Worm (Caenorhabditis elegans): Measurements from ENCODE around the gene srj-49.

Gene srj-49

ce11 chrV:2859738-2860137 is 11.6 kb upstream of the srj-49 start, which contains the start of gene srj-54:
Gene srj-54 (minus strand): TSS chrV:2859838.
- TF ChIP-seq B0310.2 (tag; optimal IDR thresholded peaks at IDR 0.05): no peak
- TF ChIP-seq sea-1 (GFP tag; conservative IDR thresholded peaks at IDR 0.05): no peak
- no peak for TF ChIP-seq tra-4 (tag; optimal IDR thresholded peaks at IDR 0.05)
- TF ChIP-seq scrt-1 (GFP tag; IDR thresholded peaks at IDR 0.05): no peak
- TF ChIP-seq ets-7 (tag; optimal IDR thresholded peaks at IDR 0.05): no peak
- no peak for TF ChIP-seq hmg-4 (GFP tag; optimal IDR thresholded peaks at IDR 0.05)
- TF ChIP-seq tbx-11 (GFP tag; IDR thresholded peaks at IDR 0.05): no peak
- no peak for TF ChIP-seq ceh-13 (GFP tag; optimal IDR thresholded peaks at IDR 0.05)
- TF ChIP-seq ceh-36 (tag; optimal IDR thresholded peaks at IDR 0.05): no peak
- no peak for TF ChIP-seq pes-1 (GFP tag; IDR thresholded peaks at IDR 0.05)
- TF ChIP-seq flt-1 (GFP tag; IDR thresholded peaks at IDR 0.05): no peak
- TF ChIP-seq hmbx-1 (tag; optimal IDR thresholded peaks at IDR 0.05): no peak
- no peak for TF ChIP-seq F13C5.2 (tag; optimal IDR thresholded peaks at IDR 0.05)
- TF ChIP-seq ama-1 (optimal IDR thresholded peaks at IDR 0.05): no peak
- TF ChIP-seq aly-1 (tag; optimal IDR thresholded peaks at IDR 0.05): no peak
- no peak for TF ChIP-seq hnd-1 (tag; optimal IDR thresholded peaks at IDR 0.05)
- TF ChIP-seq tbx-37 (GFP tag; conservative IDR thresholded peaks at IDR 0.05): no peak

ce11 chrV:2857842-2858241 is 9.7 kb upstream of the srj-49 start, which contains the start of gene srj-55:
Gene srj-55 (minus strand): TSS chrV:2857942.
- TF ChIP-seq ama-1 (optimal IDR thresholded peaks at IDR 0.05): no peak
- no peak for TF ChIP-seq tbx-11 (GFP tag; IDR thresholded peaks at IDR 0.05)
- TF ChIP-seq ets-7 (tag; optimal IDR thresholded peaks at IDR 0.05): no peak
- no peak for TF ChIP-seq ceh-36 (tag; optimal IDR thresholded peaks at IDR 0.05)
- no peak for TF ChIP-seq ceh-13 (GFP tag; optimal IDR thresholded peaks at IDR 0.05)
- TF ChIP-seq F13C5.2 (tag; optimal IDR thresholded peaks at IDR 0.05): no peak
- no peak for TF ChIP-seq sea-1 (GFP tag; conservative IDR thresholded peaks at IDR 0.05)
- TF ChIP-seq tbx-37 (GFP tag; conservative IDR thresholded peaks at IDR 0.05): no peak
- no peak for TF ChIP-seq scrt-1 (GFP tag; IDR thresholded peaks at IDR 0.05)
- TF ChIP-seq hmg-4 (GFP tag; optimal IDR thresholded peaks at IDR 0.05): no peak

ce11 chrV:2855473-2855872 is 7.3 kb upstream of the srj-49 start, which contains the start of gene srj-57:
Gene srj-57 (minus strand): TSS chrV:2855573.
- TF ChIP-seq hnd-1 (tag; optimal IDR thresholded peaks at IDR 0.05) (no peak), pes-1 (GFP tag; IDR thresholded peaks at IDR 0.05) (no peak), tbx-11 (GFP tag; IDR thresholded peaks at IDR 0.05) (no peak), flt-1 (GFP tag; IDR thresholded peaks at IDR 0.05) (no peak), ceh-13 (GFP tag; optimal IDR thresholded peaks at IDR 0.05) (no peak), B0310.2 (tag; optimal IDR thresholded peaks at IDR 0.05) (no peak), tra-4 (tag; optimal IDR thresholded peaks at IDR 0.05) (no peak), aly-1 (tag; optimal IDR thresholded peaks at IDR 0.05) (no peak), ama-1 (optimal IDR thresholded peaks at IDR 0.05) (no peak), F13C5.2 (tag; optimal IDR thresholded peaks at IDR 0.05) (no peak), tbx-37 (GFP tag; conservative IDR thresholded peaks at IDR 0.05) (no peak), sea-1 (GFP tag; conservative IDR thresholded peaks at IDR 0.05) (no peak), hmbx-1 (tag; optimal IDR thresholded peaks at IDR 0.05) (no peak), ets-7 (tag; optimal IDR thresholded peaks at IDR 0.05) (no peak)

- no peak for TF ChIP-seq scrt-1 (GFP tag; IDR thresholded peaks at IDR 0.05)
- no peak for TF ChIP-seq B0310.2 (tag; optimal IDR thresholded peaks at IDR 0.05)
- TF ChIP-seq pes-1 (GFP tag; IDR thresholded peaks at IDR 0.05): no peak
- no peak for TF ChIP-seq tbx-37 (GFP tag; conservative IDR thresholded peaks at IDR 0.05)
- no peak for TF ChIP-seq hmbx-1 (tag; optimal IDR thresholded peaks at IDR 0.05)
- no peak for TF ChIP-seq ama-1 (optimal IDR thresholded peaks at IDR 0.05)
- no peak for TF ChIP-seq flt-1 (GFP tag; IDR thresholded peaks at IDR 0.05)
- TF ChIP-seq sea-1 (GFP tag; conservative IDR thresholded peaks at IDR 0.05): no peak
- TF ChIP-seq ets-7 (tag; optimal IDR thresholded peaks at IDR 0.05): no peak
Observed at ce11 chrV:2849071-2849470, 931 bp upstream of the srj-49 start, which contains the start of gene ugt-53. Gene ugt-53 (plus strand): TSS chrV:2849343.

ce11 chrV:2845771-2846170 is 2.4 kb downstream of the srj-49 start, which contains the start of gene srj-44:
Gene srj-44 (minus strand): TSS chrV:2845871.
- no peak for TF ChIP-seq ets-7 (tag; optimal IDR thresholded peaks at IDR 0.05)
- no peak for TF ChIP-seq hmg-4 (GFP tag; optimal IDR thresholded peaks at IDR 0.05)

- no peak for TF ChIP-seq tra-4 (tag; optimal IDR thresholded peaks at IDR 0.05)
- no peak for TF ChIP-seq aly-1 (tag; optimal IDR thresholded peaks at IDR 0.05)
- no peak for TF ChIP-seq ceh-13 (GFP tag; optimal IDR thresholded peaks at IDR 0.05)
- TF ChIP-seq hmg-4 (GFP tag; optimal IDR thresholded peaks at IDR 0.05): no peak
- TF ChIP-seq flt-1 (GFP tag; IDR thresholded peaks at IDR 0.05): no peak
- no peak for TF ChIP-seq F13C5.2 (tag; optimal IDR thresholded peaks at IDR 0.05)
- no peak for TF ChIP-seq sea-1 (GFP tag; conservative IDR thresholded peaks at IDR 0.05)
- TF ChIP-seq ets-7 (tag; optimal IDR thresholded peaks at IDR 0.05): no peak
- no peak for TF ChIP-seq scrt-1 (GFP tag; IDR thresholded peaks at IDR 0.05)
- TF ChIP-seq ceh-36 (tag; optimal IDR thresholded peaks at IDR 0.05): no peak
- TF ChIP-seq hnd-1 (tag; optimal IDR thresholded peaks at IDR 0.05): no peak
- TF ChIP-seq B0310.2 (tag; optimal IDR thresholded peaks at IDR 0.05): no peak
- TF ChIP-seq tbx-37 (GFP tag; conservative IDR thresholded peaks at IDR 0.05): no peak
- TF ChIP-seq pes-1 (GFP tag; IDR thresholded peaks at IDR 0.05): no peak
- TF ChIP-seq tbx-11 (GFP tag; IDR thresholded peaks at IDR 0.05): no peak
- TF ChIP-seq ama-1 (optimal IDR thresholded peaks at IDR 0.05): no peak
Observed at ce11 chrV:2836501-2836900, 11.6 kb downstream of the srj-49 start, which contains the start of gene srj-45. Gene srj-45 (minus strand): TSS chrV:2836601.

- TF ChIP-seq hmg-4 (GFP tag; optimal IDR thresholded peaks at IDR 0.05): no peak
- TF ChIP-seq ets-7 (tag; optimal IDR thresholded peaks at IDR 0.05): no peak
- no peak for TF ChIP-seq flt-1 (GFP tag; IDR thresholded peaks at IDR 0.05)
- no peak for TF ChIP-seq tbx-37 (GFP tag; conservative IDR thresholded peaks at IDR 0.05)
- TF ChIP-seq tra-4 (tag; optimal IDR thresholded peaks at IDR 0.05): no peak
- no peak for TF ChIP-seq ceh-13 (GFP tag; optimal IDR thresholded peaks at IDR 0.05)
Observed at ce11 chrV:2832666-2833065, 15.5 kb downstream of the srj-49 start, which contains the start of gene srj-50. Gene srj-50 (plus strand): TSS chrV:2832966.

ce11 chrV:2830817-2831216 is 17.3 kb downstream of the srj-49 start, which contains the start of gene srw-2:
Gene srw-2 (plus strand): TSS chrV:2830878.
- no peak for TF ChIP-seq ets-7 (tag; optimal IDR thresholded peaks at IDR 0.05)
